Worm (Caenorhabditis elegans) whole organism, L1 larva: Measurements from ENCODE around the gene glb-30.

Experiments used
- C04F5.9 ChIP-seq: sonication (generic microtip); optimal IDR thresholded peaks from 2 replicates; lab custom pipeline; 2016; ENCODE audit warnings: missing genetic modification characterization, missing compliant biosample characterization
- C16A3.4 ChIP-seq: fragments of 150-350 bp; optimal IDR thresholded peaks from 2 replicates; lab custom pipeline; 2014; ENCODE audit warnings: missing biosample characterization, missing genetic modification characterization
- F16B12.6 ChIP-seq: fragments of 150-350 bp; optimal IDR thresholded peaks from 2 replicates; lab custom pipeline; 2014; ENCODE audit warnings: missing biosample characterization, missing genetic modification characterization
- Y116A8C.19 ChIP-seq: sonication (generic microtip); optimal IDR thresholded peaks from 2 replicates; lab custom pipeline; 2016; ENCODE audit warnings: missing compliant biosample characterization, missing genetic modification characterization, borderline replicate concordance
- alr-1 ChIP-seq: fragments of 200-800 bp; sonication (Bioruptor generic); optimal IDR thresholded peaks from 2 replicates; lab custom pipeline; 2018; ENCODE audit warnings: borderline replicate concordance, mild to moderate bottlenecking, missing genetic modification characterization, missing compliant biosample characterization
- ama-1 ChIP-seq: fragments of 150-350 bp; optimal IDR thresholded peaks from 2 replicates; lab custom pipeline; 2014
- blmp-1 ChIP-seq: fragments of 150-350 bp; optimal IDR thresholded peaks from 2 replicates; lab custom pipeline; 2014; ENCODE audit warnings: missing biosample characterization, missing genetic modification characterization
- ceh-90 ChIP-seq: sonication (generic microtip); optimal IDR thresholded peaks from 2 replicates; lab custom pipeline; 2016; ENCODE audit warnings: missing genetic modification characterization, missing compliant biosample characterization
- dpl-1 ChIP-seq, 3 experiments: fragments of 150-350 bp in 2 of 3; sonication (generic microtip) in 1 of 3; optimal IDR thresholded peaks; 2 replicates each; lab custom pipeline; 2014 to 2017; ENCODE audit warnings: missing biosample characterization in 3 of 3, missing genetic modification characterization in 3 of 3, missing genetic modification reagents in 3 of 3
- efl-3 ChIP-seq: fragments of 200-800 bp; sonication (Bioruptor generic); optimal IDR thresholded peaks from 2 replicates; lab custom pipeline; 2018; ENCODE audit warnings: mild to moderate bottlenecking, missing genetic modification characterization, missing compliant biosample characterization
- elt-2 ChIP-seq: sonication (generic microtip); optimal IDR thresholded peaks from 2 replicates; lab custom pipeline; 2016; ENCODE audit warnings: missing genetic modification characterization, mild to moderate bottlenecking, inconsistent platforms, missing compliant biosample characterization, missing genetic modification reagents
- elt-3 ChIP-seq, 6 experiments: fragments of 150-350 bp in 1 of 6; sonication (generic microtip); optimal IDR thresholded peaks; 2 replicates each; lab custom pipeline; 2017 to 2018; ENCODE audit warnings: missing biosample characterization in 6 of 6, missing genetic modification characterization in 6 of 6, inconsistent platforms in 1 of 6
- ets-5 ChIP-seq: fragments of 200-800 bp; sonication (Bioruptor generic); IDR thresholded peaks from 2 replicates; pipeline ENCODE4 v1.3.6; 2022; ENCODE audit warnings: missing genetic modification characterization, missing compliant biosample characterization
- fkh-10 ChIP-seq: sonication (generic microtip); optimal IDR thresholded peaks from 2 replicates; lab custom pipeline; 2017; ENCODE audit warnings: missing biosample characterization, missing genetic modification reagents, missing genetic modification characterization
- fkh-8 ChIP-seq: sonication (generic microtip); optimal IDR thresholded peaks from 2 replicates; lab custom pipeline; 2016; ENCODE audit warnings: mild to moderate bottlenecking, missing genetic modification characterization, missing compliant biosample characterization
- fos-1 ChIP-seq: fragments of 150-350 bp; optimal IDR thresholded peaks from 2 replicates; lab custom pipeline; 2014; ENCODE audit warnings: missing biosample characterization, missing genetic modification characterization
- isw-1 ChIP-seq: fragments of 200-800 bp; sonication (Bioruptor generic); IDR thresholded peaks from 2 replicates; pipeline ENCODE4 v1.3.6; 2022; ENCODE audit warnings: missing genetic modification characterization, missing compliant biosample characterization
- jun-1 ChIP-seq: fragments of 150-350 bp; optimal IDR thresholded peaks from 2 replicates; lab custom pipeline; 2014; ENCODE audit warnings: missing biosample characterization, missing genetic modification reagents, missing genetic modification characterization
- lin-13 ChIP-seq: fragments of 150-350 bp; optimal IDR thresholded peaks from 2 replicates; lab custom pipeline; 2014; ENCODE audit warnings: missing biosample characterization, missing genetic modification reagents, missing genetic modification characterization
- lin-14 ChIP-seq: fragments of 200-800 bp; sonication (Bioruptor generic); optimal IDR thresholded peaks from 2 replicates; lab custom pipeline; 2018; ENCODE audit warnings: mild to moderate bottlenecking, missing genetic modification characterization, moderate library complexity, missing compliant biosample characterization
- lin-15B ChIP-seq: fragments of 150-350 bp; sonication (generic microtip); optimal IDR thresholded peaks from 3 replicates; lab custom pipeline; 2014; ENCODE audit warnings: missing biosample characterization, missing genetic modification characterization
- lin-35 ChIP-seq, 2 experiments: fragments of 150-350 bp; optimal IDR thresholded peaks; 2 replicates each; lab custom pipeline; 2014; ENCODE audit warnings: missing biosample characterization in 2 of 2, missing genetic modification characterization in 2 of 2, missing genetic modification reagents in 2 of 2
- lir-3 ChIP-seq: sonication (generic microtip); optimal IDR thresholded peaks from 2 replicates; lab custom pipeline; 2016; ENCODE audit warnings: mild to moderate bottlenecking, missing genetic modification characterization, moderate library complexity, missing compliant biosample characterization; ENCODE audit not compliant: poor library complexity
- lsy-2 ChIP-seq, 2 experiments: fragments of 150-350 bp; optimal IDR thresholded peaks; 2 replicates each; lab custom pipeline; 2014; ENCODE audit warnings: missing biosample characterization in 2 of 2, missing genetic modification characterization in 2 of 2
- mab-9 ChIP-seq: fragments of 200-800 bp; sonication (Bioruptor generic); IDR thresholded peaks from 2 replicates; pipeline ENCODE4 v1.3.6; 2022; ENCODE audit warnings: missing genetic modification reagents, missing genetic modification characterization, missing compliant biosample characterization
- mdl-1 ChIP-seq, 2 experiments: fragments of 150-350 bp; optimal IDR thresholded peaks; 2 replicates each; lab custom pipeline; 2014 to 2017; ENCODE audit warnings: missing biosample characterization in 2 of 2, missing genetic modification characterization in 2 of 2, inconsistent platforms in 1 of 2
- nhr-12 ChIP-seq: sonication (generic microtip); optimal IDR thresholded peaks from 2 replicates; lab custom pipeline; 2017; ENCODE audit warnings: missing biosample characterization, missing genetic modification characterization
- nhr-19 ChIP-seq: fragments of 200-800 bp; sonication (Bioruptor generic); conservative IDR thresholded peaks from 2 replicates; pipeline ENCODE4 v1.3.6; 2022; ENCODE audit warnings: missing genetic modification characterization, missing compliant biosample characterization
- nhr-237 ChIP-seq: fragments of 150-350 bp; optimal IDR thresholded peaks from 2 replicates; lab custom pipeline; 2014; ENCODE audit warnings: missing biosample characterization, missing genetic modification characterization
- nhr-28 ChIP-seq: fragments of 150-350 bp; optimal IDR thresholded peaks from 2 replicates; lab custom pipeline; 2014; ENCODE audit warnings: missing biosample characterization, missing genetic modification characterization
- nhr-71 ChIP-seq: sonication (generic microtip); optimal IDR thresholded peaks from 2 replicates; lab custom pipeline; 2016; ENCODE audit warnings: mild to moderate bottlenecking, missing genetic modification characterization, moderate library complexity, missing compliant biosample characterization
- nhr-77 ChIP-seq: fragments of 150-350 bp; optimal IDR thresholded peaks from 2 replicates; lab custom pipeline; 2014; ENCODE audit warnings: missing biosample characterization, missing genetic modification characterization
- nhr-85 ChIP-seq: sonication (generic microtip); peaks from one replicate; lab custom pipeline; 2016; ENCODE audit warnings: missing genetic modification characterization, inconsistent platforms, missing compliant biosample characterization
- nhr-90 ChIP-seq: sonication (generic microtip); optimal IDR thresholded peaks from 2 replicates; lab custom pipeline; 2016; ENCODE audit warnings: mild to moderate bottlenecking, missing genetic modification characterization, missing compliant biosample characterization; ENCODE audit not compliant: poor library complexity
- pqm-1 ChIP-seq: sonication (generic microtip); optimal IDR thresholded peaks from 3 replicates; lab custom pipeline; 2017; ENCODE audit warnings: missing biosample characterization, missing genetic modification characterization
- skn-1 ChIP-seq: fragments of 150-350 bp; optimal IDR thresholded peaks from 2 replicates; lab custom pipeline; 2014; ENCODE audit warnings: missing biosample characterization, missing genetic modification characterization
- snu-23 ChIP-seq: sonication (generic microtip); optimal IDR thresholded peaks from 2 replicates; lab custom pipeline; 2016; ENCODE audit warnings: missing genetic modification characterization, missing compliant biosample characterization
- tbx-2 ChIP-seq: sonication (generic microtip); optimal IDR thresholded peaks from 2 replicates; lab custom pipeline; 2016; ENCODE audit warnings: missing genetic modification characterization, missing compliant biosample characterization
- unc-130 ChIP-seq: fragments of 150-350 bp; optimal IDR thresholded peaks from 2 replicates; lab custom pipeline; 2017; ENCODE audit warnings: missing biosample characterization, missing genetic modification characterization, inconsistent platforms
- unc-30 ChIP-seq: sonication (generic microtip); optimal IDR thresholded peaks from 2 replicates; lab custom pipeline; 2017; ENCODE audit warnings: missing biosample characterization, missing genetic modification characterization
- unc-62 ChIP-seq: fragments of 150-350 bp; optimal IDR thresholded peaks from 2 replicates; lab custom pipeline; 2014; ENCODE audit warnings: missing biosample characterization, missing genetic modification reagents, missing genetic modification characterization
- zag-1 ChIP-seq: fragments of 150-350 bp; optimal IDR thresholded peaks from 2 replicates; lab custom pipeline; 2014; ENCODE audit warnings: missing biosample characterization, missing genetic modification characterization
- zip-4 ChIP-seq: fragments of 200-800 bp; sonication (Bioruptor generic); optimal IDR thresholded peaks from 2 replicates; lab custom pipeline; 2018; ENCODE audit warnings: mild to moderate bottlenecking, missing genetic modification characterization, moderate library complexity, missing compliant biosample characterization
- ztf-4 ChIP-seq: fragments of 150-350 bp; optimal IDR thresholded peaks from 2 replicates; lab custom pipeline; 2014; ENCODE audit warnings: missing biosample characterization, missing genetic modification characterization

glb-30 gene

DNA sequence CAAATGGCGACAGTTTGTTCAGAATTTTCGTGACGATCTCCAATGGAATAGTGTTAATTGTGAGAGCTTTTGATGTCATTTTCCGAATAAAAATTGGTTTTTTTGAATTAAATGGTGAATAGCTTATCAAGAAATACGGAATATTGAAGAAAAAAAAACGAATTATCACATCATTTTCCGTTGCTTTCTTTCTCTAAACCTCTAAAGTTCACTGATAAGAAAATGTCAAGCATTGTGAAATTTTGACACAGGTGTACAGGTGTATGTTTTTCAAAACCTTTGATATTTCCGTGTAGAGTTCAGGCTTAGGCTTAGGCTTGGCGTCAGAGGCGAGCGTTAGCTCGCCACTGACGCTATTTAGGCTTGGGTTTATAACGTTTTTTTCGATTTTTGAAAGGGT lies 30.4 kb upstream of the glb-30 start, which contains the start of gene fbxa-74:
fbxa-74 (minus strand) TSS at position 145 of the 400 bp plus-strand sequence.
- TF ChIP-seq mab-9 (GFP tag; lab: Robert Waterston, UW) (no peak), zip-4 (GFP tag; lab: Kevin White, UChicago) (no peak), snu-23 (GFP tag; lab: Kevin White, UChicago) (no peak), nhr-237 (tag; lab: Kevin White, UChicago) (no peak), nhr-71 (no peak), C16A3.4 (tag; lab: Kevin White, UChicago) (no peak), lin-35 (GFP tag; optimal IDR thresholded peaks at IDR 0.05; lab: Kevin White, UChicago) (peak in 1 of 2 experiments; percentile 13), efl-3 (no peak), fos-1 (tag; lab: Kevin White, UChicago) (no peak), elt-2 (tag; lab: Kevin White, UChicago) (peak; percentile 55), pqm-1 (tag; lab: Kevin White, UChicago) (peak; percentile 27), ets-5 (no peak), isw-1 (GFP tag; lab: Robert Waterston, UW) (no peak)

ce11 chrIII:1695006-1695405 lies 26.6 kb upstream of the glb-30 start, which contains the start of gene srd-64:
srd-64 (minus strand) TSS chrIII:1695106.
- TF ChIP-seq skn-1 (tag; lab: Kevin White, UChicago) = no peak

- TF ChIP-seq lin-15B (tag; lab: Kevin White, UChicago) (no peak), C04F5.9 (tag; lab: Kevin White, UChicago) (no peak), elt-3 (tag; optimal IDR thresholded peaks at IDR 0.05; lab: Kevin White, UChicago) (no peak), nhr-28 (tag; lab: Kevin White, UChicago) (no peak), unc-62 (GFP tag; lab: Kevin White, UChicago) (no peak), fkh-8 (no peak), mdl-1 (tag; optimal IDR thresholded peaks at IDR 0.05; lab: Kevin White, UChicago) (no peak), nhr-90 (tag; lab: Kevin White, UChicago) (no peak), zip-4 (GFP tag; lab: Kevin White, UChicago) (no peak), ceh-90 (no peak), nhr-12 (tag; lab: Kevin White, UChicago) (no peak), F16B12.6 (tag; lab: Kevin White, UChicago) (no peak), zag-1 (tag; lab: Kevin White, UChicago) (no peak)
- TF ChIP-seq, all 84 proteins: peak for 0
Observed at ce11 chrIII:1689927-1690326, 21.5 kb upstream of the glb-30 start, which contains the start of gene Y22D7AR.14. Y22D7AR.14 (minus strand) TSS chrIII:1690027.

- no peak for TF ChIP-seq unc-130
- peak; percentile 47 for TF ChIP-seq nhr-85 (tag; lab: Kevin White, UChicago)
Observed at ce11 chrIII:1687999-1688398, 19.6 kb upstream of the glb-30 start, which contains the start of gene Y22D7AR.7. Y22D7AR.7 (minus strand) TSS chrIII:1688099.

DNA sequence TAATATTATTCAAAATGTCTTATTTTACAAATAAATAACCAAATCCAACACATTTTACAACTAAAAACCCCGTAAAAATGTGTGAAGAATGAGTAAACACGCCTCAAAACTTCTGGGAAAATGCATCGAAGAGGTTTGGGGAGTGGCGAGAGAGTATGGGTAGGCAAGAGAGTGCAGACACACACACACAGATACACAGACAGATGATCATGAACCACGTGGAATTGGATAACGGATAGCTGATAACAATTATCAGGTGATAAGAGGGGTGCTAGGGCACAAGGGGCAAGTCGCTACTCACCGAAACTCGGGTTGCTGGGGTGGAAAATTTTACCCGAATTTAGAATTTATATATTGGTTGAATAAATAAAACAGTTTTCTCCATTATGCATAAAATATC lies 13.8 kb upstream of the glb-30 start:
- TF ChIP-seq fos-1 (tag; lab: Kevin White, UChicago) (no peak), ztf-4 (peak; percentile 19), lin-13 (GFP tag; lab: Kevin White, UChicago) (peak; percentile 49), fkh-8 (peak; percentile 60), nhr-85 (tag; lab: Kevin White, UChicago) (peak; percentile 64), dpl-1 (GFP tag; optimal IDR thresholded peaks at IDR 0.05; lab: Kevin White, UChicago) (peak; percentile 7 to 23 (median 22)), jun-1 (tag; lab: Kevin White, UChicago) (no peak), mab-9 (GFP tag; lab: Robert Waterston, UW) (0 out of 2 replicates have a peak, but pooled peaks have one; percentile 16), unc-130 (peak; percentile 80), Y116A8C.19 (tag; lab: Kevin White, UChicago) (no peak), efl-3 (no peak), mdl-1 (tag; optimal IDR thresholded peaks at IDR 0.05; lab: Kevin White, UChicago) (peak in 1 of 2 experiments; percentile 94), tbx-2 (tag; lab: Kevin White, UChicago) (peak; percentile 45), lin-14 (GFP tag; lab: Kevin White, UChicago) (peak; percentile 84), unc-62 (GFP tag; lab: Kevin White, UChicago) (no peak), ama-1 (lab: Kevin White, UChicago) (no peak), lir-3 (peak; percentile 20), fkh-10 (GFP tag; lab: Kevin White, UChicago) (no peak), nhr-19 (GFP tag; lab: Robert Waterston, UW) (peak; percentile 66), nhr-77 (tag; lab: Kevin White, UChicago) (peak; percentile 24), zag-1 (tag; lab: Kevin White, UChicago) (no peak), blmp-1 (tag; lab: Kevin White, UChicago) (peak; percentile 4), skn-1 (tag; lab: Kevin White, UChicago) (peak; percentile 26), lsy-2 (tag; optimal IDR thresholded peaks at IDR 0.05; lab: Kevin White, UChicago) (peak in 1 of 2 experiments; percentile 41), unc-30 (tag; lab: Kevin White, UChicago) (no peak), alr-1 (tag; lab: Kevin White, UChicago) (no peak)
